Fruit fly (Drosophila melanogaster) whole organism, embryonic: ENCODE data around the gene Cdk1.

ENCODE experiments used
- CG10543 ChIP-seq: fragments of 200-800 bp; sonication (Bioruptor generic); optimal IDR thresholded peaks from 3 replicates; lab custom pipeline; 2017; ENCODE audit warnings: missing biosample characterization, mild to moderate bottlenecking, missing genetic modification characterization, moderate library complexity
- CG12104 ChIP-seq: fragments of 200-800 bp; sonication (Bioruptor generic); optimal IDR thresholded peaks from 3 replicates; lab custom pipeline; 2016; ENCODE audit warnings: missing biosample characterization, missing genetic modification characterization
- CG12391 ChIP-seq: fragments of 200-800 bp; sonication (Bioruptor generic); optimal IDR thresholded peaks from 3 replicates; lab custom pipeline; 2018; ENCODE audit warnings: missing biosample characterization, mild to moderate bottlenecking, missing genetic modification characterization, moderate library complexity
- CG12659 ChIP-seq: fragments of 200-800 bp; sonication (Bioruptor generic); optimal IDR thresholded peaks from 3 replicates; lab custom pipeline; 2017; ENCODE audit warnings: mild to moderate bottlenecking, missing biosample characterization, missing genetic modification reagents, missing genetic modification characterization
- CG13775 ChIP-seq: fragments of 200-800 bp; sonication (Bioruptor generic); optimal IDR thresholded peaks from 3 replicates; lab custom pipeline; 2017; ENCODE audit warnings: missing biosample characterization, mild to moderate bottlenecking, missing genetic modification characterization
- CG13894 ChIP-seq: fragments of 200-800 bp; sonication (Bioruptor generic); optimal IDR thresholded peaks from 3 replicates; lab custom pipeline; 2018; ENCODE audit warnings: missing biosample characterization, mild to moderate bottlenecking, missing genetic modification characterization, moderate library complexity
- CG16815 ChIP-seq: fragments of 200-800 bp; sonication (Bioruptor generic); optimal IDR thresholded peaks from 3 replicates; lab custom pipeline; 2017; ENCODE audit warnings: missing biosample characterization, mild to moderate bottlenecking, missing genetic modification characterization
- CG17912 ChIP-seq: fragments of 200-800 bp; sonication (Bioruptor generic); optimal IDR thresholded peaks from 2 replicates; lab custom pipeline; 2018; ENCODE audit warnings: missing biosample characterization, mild to moderate bottlenecking, missing genetic modification characterization
- CG1792 ChIP-seq: fragments of 200-800 bp; sonication (Bioruptor generic); optimal IDR thresholded peaks from 2 replicates; lab custom pipeline; 2016; ENCODE audit warnings: missing biosample characterization, missing genetic modification characterization
- CG1832 ChIP-seq: fragments of 200-800 bp; sonication (Bioruptor generic); optimal IDR thresholded peaks from 2 replicates; lab custom pipeline; 2017; ENCODE audit warnings: missing biosample characterization, mild to moderate bottlenecking, missing genetic modification characterization, inconsistent platforms
- CG30403 ChIP-seq: fragments of 200-800 bp; sonication (Bioruptor generic); optimal IDR thresholded peaks from 3 replicates; lab custom pipeline; 2016; ENCODE audit warnings: missing biosample characterization, missing genetic modification characterization
- CG32772 ChIP-seq: fragments of 200-800 bp; sonication (Bioruptor generic); IDR thresholded peaks from 2 replicates; pipeline ENCODE4 v1.3.6; 2022; ENCODE audit warnings: missing biosample characterization, missing genetic modification characterization
- CG3726 ChIP-seq: fragments of 200-800 bp; sonication (Bioruptor generic); IDR thresholded peaks from 3 replicates; pipeline ENCODE4, ENCODE4 v1.3.6; 2022; ENCODE audit warnings: missing biosample characterization, missing genetic modification characterization
- CG4282 ChIP-seq: fragments of 200-800 bp; sonication (Bioruptor generic); optimal IDR thresholded peaks from 2 replicates; lab custom pipeline; 2016; ENCODE audit warnings: missing biosample characterization, missing genetic modification characterization
- CG4328 ChIP-seq: fragments of 200-800 bp; sonication (Bioruptor generic); optimal IDR thresholded peaks from 3 replicates; lab custom pipeline; 2017; ENCODE audit warnings: missing biosample characterization, missing genetic modification reagents, missing genetic modification characterization
- CG6765 ChIP-seq: fragments of 200-800 bp; sonication (Bioruptor generic); optimal IDR thresholded peaks from 3 replicates; lab custom pipeline; 2017; ENCODE audit warnings: missing biosample characterization, mild to moderate bottlenecking, missing genetic modification characterization
- CG7556 ChIP-seq: fragments of 200-800 bp; sonication (Bioruptor generic); optimal IDR thresholded peaks from 2 replicates; lab custom pipeline; 2017; ENCODE audit warnings: missing biosample characterization, mild to moderate bottlenecking, missing genetic modification characterization
- CG7839 ChIP-seq: fragments of 200-800 bp; sonication (Bioruptor generic); optimal IDR thresholded peaks from 3 replicates; lab custom pipeline; 2018; ENCODE audit warnings: missing biosample characterization, mild to moderate bottlenecking, missing genetic modification characterization, moderate library complexity
- Mes4 ChIP-seq: fragments of 200-800 bp; sonication (Bioruptor generic); optimal IDR thresholded peaks from 2 replicates; lab custom pipeline; 2016; ENCODE audit warnings: missing biosample characterization, missing genetic modification characterization
- Nf-YC ChIP-seq: fragments of 200-800 bp; optimal IDR thresholded peaks from 3 replicates; lab custom pipeline; 2019; ENCODE audit warnings: missing biosample characterization, mild to moderate bottlenecking, missing genetic modification characterization, moderate library complexity
- Optix ChIP-seq: fragments of 200-800 bp; sonication (Bioruptor generic); IDR thresholded peaks from 3 replicates; pipeline ENCODE4 v1.3.6; 2022; ENCODE audit warnings: missing biosample characterization, missing genetic modification characterization
- Side ChIP-seq: fragments of 200-800 bp; sonication (Bioruptor generic); optimal IDR thresholded peaks from 2 replicates; lab custom pipeline; 2016; ENCODE audit warnings: missing biosample characterization, missing genetic modification characterization
- Sin3A ChIP-seq: fragments of >200 bp; optimal IDR thresholded peaks from 2 replicates; lab custom pipeline; 2018
- Xbp1 ChIP-seq: fragments of 200-800 bp; sonication (Bioruptor generic); optimal IDR thresholded peaks from 3 replicates; lab custom pipeline; 2016; ENCODE audit warnings: missing biosample characterization, mild to moderate bottlenecking, missing genetic modification characterization
- bcd ChIP-seq: fragments of 200-800 bp; sonication (Bioruptor generic); optimal IDR thresholded peaks from 2 replicates; lab custom pipeline; 2017; ENCODE audit warnings: missing biosample characterization, mild to moderate bottlenecking, missing genetic modification characterization
- caup ChIP-seq: fragments of 200-800 bp; sonication (Bioruptor generic); optimal IDR thresholded peaks from 3 replicates; lab custom pipeline; 2017; ENCODE audit warnings: missing biosample characterization, mild to moderate bottlenecking, missing genetic modification characterization, moderate library complexity; ENCODE audit not compliant: severe bottlenecking
- danr ChIP-seq: fragments of 200-800 bp; sonication (Bioruptor generic); IDR thresholded peaks from 2 replicates; pipeline ENCODE4 v1.3.6; 2022; ENCODE audit warnings: missing biosample characterization, missing genetic modification characterization
- ham ChIP-seq: fragments of 200-800 bp; sonication (Bioruptor generic); IDR thresholded peaks from 2 replicates; pipeline ENCODE4 v1.3.6; 2022; ENCODE audit warnings: missing biosample characterization, missing genetic modification characterization
- jing ChIP-seq: fragments of 200-800 bp; sonication (Bioruptor generic); optimal IDR thresholded peaks from 2 replicates; lab custom pipeline; 2018; ENCODE audit warnings: missing biosample characterization, mild to moderate bottlenecking, missing genetic modification characterization
- luna ChIP-seq: fragments of 200-800 bp; sonication (Bioruptor generic); optimal IDR thresholded peaks from 2 replicates; lab custom pipeline; 2016; ENCODE audit warnings: missing biosample characterization, missing genetic modification characterization
- mam ChIP-seq: fragments of 200-800 bp; sonication (Bioruptor generic); optimal IDR thresholded peaks from 3 replicates; lab custom pipeline; 2016; ENCODE audit warnings: missing biosample characterization, missing genetic modification characterization
- org-1 ChIP-seq: fragments of 200-800 bp; sonication (Bioruptor generic); optimal IDR thresholded peaks from 2 replicates; lab custom pipeline; 2017; ENCODE audit warnings: missing biosample characterization, missing genetic modification characterization
- otp ChIP-seq: fragments of 200-800 bp; sonication (Bioruptor generic); IDR thresholded peaks from 3 replicates; pipeline ENCODE4, ENCODE4 v1.3.6; 2022; ENCODE audit warnings: missing biosample characterization, missing genetic modification characterization
- prd ChIP-seq, 3 experiments: fragments of >200 bp in 2 of 3; fragments of 200-800 bp in 1 of 3; sonication (Bioruptor generic) in 1 of 3; optimal IDR thresholded peaks in 2 of 3; IDR thresholded peaks in 1 of 3; 2 replicates in 2 of 3; 3 replicates in 1 of 3; pipeline versions ENCODE4 v1.3.6 to Lab custom; 2017 to 2022; ENCODE audit warnings: missing biosample characterization in 1 of 3, missing genetic modification characterization in 1 of 3
- rib ChIP-seq: fragments of 200-800 bp; sonication (Bioruptor generic); IDR thresholded peaks from 2 replicates; pipeline ENCODE4 v1.3.6; 2022; ENCODE audit warnings: missing biosample characterization, missing genetic modification characterization
- slp2 ChIP-seq: fragments of 200-800 bp; sonication (Bioruptor generic); optimal IDR thresholded peaks from 2 replicates; lab custom pipeline; 2016; ENCODE audit warnings: missing biosample characterization, missing genetic modification characterization
- stc ChIP-seq: fragments of 200-800 bp; sonication (Bioruptor generic); IDR thresholded peaks from 2 replicates; pipeline ENCODE4 v1.3.6; 2022; ENCODE audit warnings: missing biosample characterization, missing genetic modification characterization
- tio ChIP-seq: fragments of 200-800 bp; sonication (Bioruptor generic); optimal IDR thresholded peaks from 2 replicates; lab custom pipeline; 2017; ENCODE audit warnings: missing biosample characterization, missing genetic modification characterization, inconsistent platforms
- ttk ChIP-seq: fragments of 200-800 bp; sonication (Bioruptor generic); IDR thresholded peaks from 2 replicates; pipeline ENCODE4 v2.1.2; 2022; ENCODE audit warnings: missing biosample characterization, missing genetic modification characterization

The Cdk1 gene

dm6 chr2L:10334854-10335277 lies 51.2 kb downstream of the Cdk1 start (continued):
- TF ChIP-seq otp (GFP tag; lab: Robert Waterston, UW) (no peak; the same call in 2 of the 3 replicates), Side (GFP tag; lab: Kevin White, UChicago) (peak; percentile 67), bcd (GFP tag; lab: Kevin White, UChicago) (no peak), CG1832 (GFP tag; lab: Kevin White, UChicago) (no peak), CG32772 (GFP tag; lab: Robert Waterston, UW) (no peak), stc (GFP tag; lab: Robert Waterston, UW) (peak; percentile 71), tio (GFP tag; lab: Kevin White, UChicago) (no peak), CG7556 (GFP tag; lab: Kevin White, UChicago) (peak; percentile 47), CG4282 (no peak), CG12391 (tag; lab: Kevin White, UChicago) (peak; percentile 46), org-1 (GFP tag; lab: Kevin White, UChicago) (no peak), prd (optimal IDR thresholded peaks at IDR 0.05; lab: Kevin White, UChicago) (no peak), prd (GFP tag; IDR thresholded peaks at IDR 0.05; lab: Robert Waterston, UW) (no peak; the same call in 1 of the 3 replicates), CG4328 (GFP tag; lab: Kevin White, UChicago) (peak; percentile 88), Mes4 (GFP tag; lab: Kevin White, UChicago) (no peak), CG3726 (GFP tag; lab: Robert Waterston, UW) (no peak), jing (GFP tag; lab: Kevin White, UChicago) (no peak), CG17912 (GFP tag; lab: Kevin White, UChicago) (peak; percentile 85), CG1792 (peak; percentile 24), CG7839 (peak; percentile 14), danr (no peak), ttk (GFP tag; lab: Robert Waterston, UW) (no peak), rib (GFP tag; lab: Robert Waterston, UW) (peak; percentile 79; the same call in 1 of the 2 replicates), caup (GFP tag; lab: Kevin White, UChicago) (peak; percentile 77), CG13894 (peak; percentile 93), slp2 (GFP tag; lab: Kevin White, UChicago) (peak; percentile 43), luna (GFP tag; lab: Kevin White, UChicago) (no peak), CG30403 (peak; percentile 13), CG13775 (GFP tag; lab: Kevin White, UChicago) (peak; percentile 50), CG10543 (peak; percentile 97), mam (GFP tag; lab: Kevin White, UChicago) (peak; percentile 50), Sin3A (no peak), Nf-YC (peak; percentile 74), CG16815 (GFP tag; lab: Kevin White, UChicago) (no peak), CG12659 (GFP tag; lab: Kevin White, UChicago) (peak; percentile 77), Optix (GFP tag; lab: Robert Waterston, UW) (no peak), ham (GFP tag; lab: Robert Waterston, UW) (no peak), Xbp1 (GFP tag; lab: Kevin White, UChicago) (peak; percentile 44), CG6765 (GFP tag; lab: Kevin White, UChicago) (peak; percentile 77), CG12104 (GFP tag; lab: Kevin White, UChicago) (no peak)
